Worm (Caenorhabditis elegans): Measurements from ENCODE around the gene B0252.3.

DNA sequence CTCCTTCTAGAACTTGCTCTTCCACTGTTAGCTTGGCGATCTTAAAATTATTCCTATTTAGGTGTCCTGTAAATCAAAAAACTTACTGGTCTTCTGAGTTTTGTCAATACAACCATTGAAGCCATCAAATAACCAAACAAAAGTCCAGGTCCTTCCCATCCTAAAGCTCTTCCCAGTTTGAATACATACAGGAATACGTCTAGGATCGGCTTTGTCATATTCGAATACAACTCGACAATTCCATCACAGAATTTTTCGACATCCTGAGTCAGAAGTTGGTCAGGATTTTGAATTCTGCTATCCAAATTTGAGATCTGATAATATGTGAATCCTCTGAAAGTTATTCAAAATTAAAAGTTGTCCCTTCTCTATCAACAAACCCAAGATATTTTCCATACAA is 25.2 kb downstream of the B0252.3 start:
- TF ChIP-seq snpc-4 (tag; optimal IDR thresholded peaks at IDR 0.05) (no peak), ceh-62 (tag; optimal IDR thresholded peaks at IDR 0.05) (no peak), attf-4 (tag; optimal IDR thresholded peaks at IDR 0.05) (no peak), pqm-1 (tag; optimal IDR thresholded peaks at IDR 0.05) (no peak), F10B5.3 (tag; optimal IDR thresholded peaks at IDR 0.05) (no peak), lin-39 (tag; optimal IDR thresholded peaks at IDR 0.05) (no peak), ama-1 (optimal IDR thresholded peaks at IDR 0.05) (no peak), pha-4 (GFP tag; IDR thresholded peaks at IDR 0.05) (no peak), pha-4 (tag; optimal IDR thresholded peaks at IDR 0.05) (no peak)
